Fruit fly (Drosophila melanogaster): ENCODE results near the gene CG5445.

Gene CG5445

DNA sequence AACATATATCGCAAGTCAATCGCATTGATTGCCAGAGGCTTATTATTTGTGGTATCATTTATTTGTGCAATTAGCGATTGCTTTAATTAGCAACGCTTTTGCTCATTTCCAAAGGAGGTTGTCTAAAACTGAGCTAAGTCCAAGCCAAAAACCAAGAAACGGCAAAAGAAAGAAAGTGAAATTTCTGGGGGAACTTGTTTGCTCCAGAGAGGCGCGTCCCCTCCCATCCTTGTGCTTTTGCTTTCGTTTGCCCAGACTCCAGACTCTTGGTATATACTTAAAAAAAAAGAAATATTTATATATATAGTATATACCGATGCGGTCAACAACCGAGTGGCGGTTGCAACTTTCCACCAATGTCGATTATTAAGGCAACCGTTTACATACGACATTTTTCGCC is 28.2 kb upstream of the CG5445 start:
- TF ChIP-seq Pif1B (GFP tag; optimal IDR thresholded peaks at IDR 0.05) (no peak), CG10348 (GFP tag; IDR thresholded peaks at IDR 0.05) (no peak), CG13204 (GFP tag; optimal IDR thresholded peaks at IDR 0.05) (no peak), CG34367 (tag; optimal IDR thresholded peaks at IDR 0.05) (no peak), Snoo (tag; optimal IDR thresholded peaks at IDR 0.05) (no peak), CG14655 (GFP tag; optimal IDR thresholded peaks at IDR 0.05) (peak; percentile 24), CG4496 (GFP tag; IDR thresholded peaks at IDR 0.05) (no peak)

DNA sequence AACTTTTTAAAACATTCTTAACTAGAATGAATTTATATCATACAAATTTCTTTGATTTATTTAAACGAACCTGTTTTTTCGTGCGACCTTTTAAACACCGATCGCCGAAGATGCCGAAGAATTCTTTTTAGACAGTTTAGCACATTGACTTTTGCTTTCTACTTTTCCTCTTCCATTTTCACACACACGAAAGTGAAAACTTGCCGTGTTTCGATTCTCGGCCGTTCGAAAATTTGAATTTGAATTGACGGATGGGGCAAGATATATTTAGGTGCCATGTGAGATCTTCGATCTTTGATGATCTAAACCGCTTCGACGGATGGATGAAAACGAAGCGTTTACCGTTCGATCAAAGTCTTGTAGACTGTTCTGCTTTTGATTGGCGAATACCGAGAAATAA is 26.6 kb upstream of the CG5445 start:
- no peak for TF ChIP-seq gl (tag; optimal IDR thresholded peaks at IDR 0.05)
- TF ChIP-seq fd96Ca (GFP tag; IDR thresholded peaks at IDR 0.05) = no peak
- TF ChIP-seq EcR (GFP tag; optimal IDR thresholded peaks at IDR 0.05) = no peak
- TF ChIP-seq CG14655 (GFP tag; optimal IDR thresholded peaks at IDR 0.05) = no peak
- no peak for TF ChIP-seq CG34367 (tag; optimal IDR thresholded peaks at IDR 0.05)
- TF ChIP-seq D1 (tag; optimal IDR thresholded peaks at IDR 0.05) = no peak
- TF ChIP-seq CG10348 (GFP tag; IDR thresholded peaks at IDR 0.05) = no peak
- no peak for TF ChIP-seq CG32121 (GFP tag; IDR thresholded peaks at IDR 0.05)
- TF ChIP-seq CG17806 (tag; optimal IDR thresholded peaks at IDR 0.05) = no peak
- no peak for TF ChIP-seq CG8159 (tag; optimal IDR thresholded peaks at IDR 0.05)
- TF ChIP-seq CG13204 (GFP tag; optimal IDR thresholded peaks at IDR 0.05) = no peak
- no peak for TF ChIP-seq CG4496 (GFP tag; IDR thresholded peaks at IDR 0.05)
- TF ChIP-seq Snoo (tag; optimal IDR thresholded peaks at IDR 0.05) = no peak
- TF ChIP-seq CG9948 (tag; optimal IDR thresholded peaks at IDR 0.05) = no peak
- TF ChIP-seq CG15710 (tag; optimal IDR thresholded peaks at IDR 0.05) = no peak

DNA sequence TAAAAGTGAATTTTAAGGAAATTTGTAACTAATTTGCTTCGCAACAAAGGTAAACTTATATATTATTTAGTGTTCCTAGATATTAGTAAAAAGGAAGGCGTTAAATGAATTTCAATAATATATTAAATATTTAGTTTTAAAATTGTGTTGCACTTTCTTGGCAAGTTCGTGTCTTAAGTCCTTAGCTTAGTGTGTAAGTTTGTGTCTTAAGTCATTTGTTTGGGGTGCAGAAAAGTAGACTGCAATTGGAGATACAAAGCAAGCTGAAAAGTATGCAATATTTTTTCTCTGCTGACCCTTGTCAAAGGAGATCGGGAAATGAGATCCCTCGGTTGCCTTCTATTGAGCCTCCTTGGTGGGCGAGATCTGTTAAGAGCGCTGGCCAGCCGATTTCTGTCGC is 20.2 kb upstream of the CG5445 start:
- TF ChIP-seq CG17806 (tag; optimal IDR thresholded peaks at IDR 0.05) = no peak
- TF ChIP-seq rn (GFP tag; IDR thresholded peaks at IDR 0.05) = no peak
- no peak for TF ChIP-seq CG15710 (tag; optimal IDR thresholded peaks at IDR 0.05)
- no peak for TF ChIP-seq CG32121 (GFP tag; IDR thresholded peaks at IDR 0.05)
- no peak for TF ChIP-seq CG13204 (GFP tag; optimal IDR thresholded peaks at IDR 0.05)
- TF ChIP-seq Ets98B (GFP tag; IDR thresholded peaks at IDR 0.05) = no peak
- TF ChIP-seq D1 (tag; optimal IDR thresholded peaks at IDR 0.05) = no peak
- TF ChIP-seq CG10348 (GFP tag; IDR thresholded peaks at IDR 0.05) = no peak
- no peak for TF ChIP-seq CG12605 (GFP tag; IDR thresholded peaks at IDR 0.05)
- no peak for TF ChIP-seq Pif1B (GFP tag; optimal IDR thresholded peaks at IDR 0.05)

DNA sequence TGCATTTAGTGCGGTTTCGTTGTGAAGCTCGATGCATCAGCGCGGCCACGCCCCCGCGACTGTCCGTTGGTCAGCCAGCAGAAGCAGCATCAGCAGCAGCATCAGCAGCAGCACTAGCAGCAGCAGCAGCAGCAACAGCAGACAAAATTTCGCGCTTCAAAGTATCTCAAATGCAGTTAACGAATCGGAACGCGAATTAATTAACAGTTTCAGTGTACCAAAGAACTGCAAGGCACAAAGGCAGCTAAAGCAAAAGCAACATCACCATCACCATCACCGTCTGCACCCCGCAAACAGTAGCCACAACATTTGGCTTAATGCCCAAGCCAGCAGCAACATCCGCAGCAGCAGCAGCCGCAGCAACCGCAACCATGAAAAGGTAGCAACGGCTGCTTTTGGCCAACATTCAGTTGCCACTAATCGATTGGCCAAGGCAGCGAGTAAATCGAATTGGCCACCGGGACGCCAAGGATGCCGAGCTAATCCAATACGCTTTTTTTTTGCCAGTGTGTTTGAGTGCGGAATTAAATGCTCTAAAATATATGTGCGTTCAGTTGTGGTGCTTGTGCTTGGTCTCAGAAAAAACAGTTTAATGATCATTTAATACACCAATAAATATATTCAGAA is 16.8 kb upstream of the CG5445 start:
- TF ChIP-seq CG8301 (tag; optimal IDR thresholded peaks at IDR 0.05) = no peak
- TF ChIP-seq D1 (tag; optimal IDR thresholded peaks at IDR 0.05) = no peak
- no peak for TF ChIP-seq CG8159 (tag; optimal IDR thresholded peaks at IDR 0.05)
- no peak for TF ChIP-seq CG12605 (GFP tag; IDR thresholded peaks at IDR 0.05)
- TF ChIP-seq gl (tag; optimal IDR thresholded peaks at IDR 0.05) = no peak
- TF ChIP-seq CG13204 (GFP tag; optimal IDR thresholded peaks at IDR 0.05) = no peak
- no peak for TF ChIP-seq Pif1A (GFP tag; optimal IDR thresholded peaks at IDR 0.05)
- no peak for TF ChIP-seq CG10348 (GFP tag; IDR thresholded peaks at IDR 0.05)
- no peak for TF ChIP-seq CG9948 (tag; optimal IDR thresholded peaks at IDR 0.05)
- no peak for TF ChIP-seq CG4496 (GFP tag; IDR thresholded peaks at IDR 0.05)
- TF ChIP-seq fd96Ca (GFP tag; IDR thresholded peaks at IDR 0.05) = no peak
- TF ChIP-seq Ets98B (GFP tag; IDR thresholded peaks at IDR 0.05) = no peak
- no peak for TF ChIP-seq Pif1B (GFP tag; optimal IDR thresholded peaks at IDR 0.05)
- TF ChIP-seq CG34367 (tag; optimal IDR thresholded peaks at IDR 0.05) = no peak

DNA sequence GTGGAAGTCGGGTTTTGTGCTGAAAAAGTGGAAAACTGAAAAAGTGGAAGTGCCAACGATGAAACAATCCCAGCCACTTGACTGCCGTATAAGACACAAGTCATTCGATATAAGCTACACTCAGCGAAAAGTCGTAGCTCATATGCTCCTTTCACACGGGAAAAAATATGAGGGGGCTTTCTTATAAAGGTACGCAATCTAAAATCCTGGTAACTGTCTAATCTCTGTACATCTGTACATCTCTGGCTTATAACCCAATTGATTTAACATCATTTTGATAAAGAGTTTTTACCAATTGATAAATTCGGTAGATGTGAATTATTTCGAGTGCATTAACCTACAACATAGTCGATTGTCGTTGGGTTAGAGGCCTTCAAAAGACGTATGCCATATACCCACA is 7.5 kb upstream of the CG5445 start:
- TF ChIP-seq Snoo (tag; optimal IDR thresholded peaks at IDR 0.05) (no peak), CG14655 (GFP tag; optimal IDR thresholded peaks at IDR 0.05) (peak; percentile 25), CG8301 (tag; optimal IDR thresholded peaks at IDR 0.05) (peak; percentile 12), CG12605 (GFP tag; IDR thresholded peaks at IDR 0.05) (0 out of 2 replicates have a peak, but pooled peaks have one; percentile 8)

DNA sequence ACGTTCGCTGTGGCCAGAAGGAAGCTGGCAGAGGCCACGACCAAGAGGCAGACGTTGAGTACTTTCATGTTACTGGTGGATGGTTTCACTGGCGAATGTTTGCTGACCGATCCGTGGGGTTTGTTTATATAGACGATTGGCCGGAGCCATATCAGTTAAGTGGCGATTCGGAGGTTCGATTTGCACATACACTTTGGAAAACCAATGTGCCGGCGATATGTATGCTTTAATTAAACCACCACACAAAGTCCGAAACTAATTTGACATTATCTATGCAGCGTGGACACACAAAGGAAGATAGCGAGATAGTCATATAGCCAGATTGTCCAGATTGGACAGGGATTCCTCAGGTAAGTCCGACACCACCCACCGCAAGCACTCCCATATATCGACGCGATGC is 330 bp downstream of the CG5445 start, which contains the start of gene CG8664:
TSS of gene CG8664 (minus strand) at position 101 of the 400 bp plus-strand sequence.
- TF ChIP-seq CG9948 (tag; optimal IDR thresholded peaks at IDR 0.05) (no peak), CG4496 (GFP tag; IDR thresholded peaks at IDR 0.05) (no peak)

DNA sequence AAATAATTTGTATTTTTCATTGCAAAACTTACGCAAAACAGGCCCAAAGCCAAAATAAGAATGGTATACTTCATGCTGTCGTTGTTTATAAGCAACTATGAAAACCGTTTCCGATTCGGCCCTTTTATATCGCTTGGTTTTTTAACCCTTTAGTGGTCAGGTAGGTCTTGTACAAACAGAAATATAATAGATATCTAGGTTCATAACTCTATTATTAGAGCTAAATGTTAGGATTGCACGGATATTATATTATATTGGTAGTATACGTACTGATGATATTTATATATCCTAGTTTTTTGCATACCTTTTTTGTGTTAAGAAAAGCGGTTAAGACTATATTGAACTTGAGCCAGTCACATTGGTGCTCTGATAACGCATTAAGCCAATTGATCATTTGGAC is 2.1 kb downstream of the CG5445 start, which contains the start of gene CG8661:
TSS of gene CG8661 (minus strand) at position 101 of the 400 bp plus-strand sequence.
- TF ChIP-seq CG8301 (tag; optimal IDR thresholded peaks at IDR 0.05) (no peak), CG10348 (GFP tag; IDR thresholded peaks at IDR 0.05) (no peak), fd96Ca (GFP tag; IDR thresholded peaks at IDR 0.05) (no peak), CG13204 (GFP tag; optimal IDR thresholded peaks at IDR 0.05) (no peak), CG14655 (GFP tag; optimal IDR thresholded peaks at IDR 0.05) (no peak), CG4496 (GFP tag; IDR thresholded peaks at IDR 0.05) (no peak), Pif1B (GFP tag; optimal IDR thresholded peaks at IDR 0.05) (no peak), rn (GFP tag; IDR thresholded peaks at IDR 0.05) (no peak), D1 (tag; optimal IDR thresholded peaks at IDR 0.05) (no peak), EcR (GFP tag; optimal IDR thresholded peaks at IDR 0.05) (no peak), CG12605 (GFP tag; IDR thresholded peaks at IDR 0.05) (no peak), CG32121 (GFP tag; IDR thresholded peaks at IDR 0.05) (no peak), CG8159 (tag; optimal IDR thresholded peaks at IDR 0.05) (no peak)

All from whole organism, pupa.